Worm (Caenorhabditis elegans): ENCODE data around the gene srh-23.

ce11 chrV:4948635-4949034 lies 27.7 kb downstream of the srh-23 start, which contains the start of gene str-209:
- TF ChIP-seq flt-1 (GFP tag; IDR thresholded peaks at IDR 0.05) (no peak), ref-1 (GFP tag; conservative IDR thresholded peaks at IDR 0.05) (no peak)
